Worm (Caenorhabditis elegans) whole organism, young adult: ENCODE results near the gene fem-3.
A peak's percentile ranks its signal among the peaks of the same experiment; 100 is the strongest.

Experiments
- B0019.2 ChIP-seq: fragments of 200-800 bp; sonication (Bioruptor generic); conservative IDR thresholded peaks from 2 replicates; pipeline ENCODE4 v1.3.6; 2022; ENCODE audit warnings: missing genetic modification reagents, missing genetic modification characterization, missing compliant biosample characterization
- B0035.1 ChIP-seq: sonication (generic microtip); optimal IDR thresholded peaks from 2 replicates; lab custom pipeline; 2016; ENCODE audit warnings: missing genetic modification characterization, mild to moderate bottlenecking, missing compliant biosample characterization, missing genotype, missing genetic modification reagents
- B0336.3 ChIP-seq: fragments of 200-800 bp; sonication (Bioruptor generic); IDR thresholded peaks from 2 replicates; pipeline ENCODE4 v1.3.6; 2022; ENCODE audit warnings: missing genetic modification characterization, missing compliant biosample characterization
- D2030.7 ChIP-seq: fragments of 200-800 bp; sonication (Bioruptor generic); IDR thresholded peaks from 2 replicates; pipeline ENCODE4 v1.3.6; 2022; ENCODE audit warnings: missing genetic modification reagents, missing genetic modification characterization, missing compliant biosample characterization
- F23B12.7 ChIP-seq: sonication (generic microtip); optimal IDR thresholded peaks from 2 replicates; lab custom pipeline; 2017; ENCODE audit warnings: missing genetic modification characterization, mild to moderate bottlenecking, missing compliant biosample characterization, antibody characterized with exemption, moderate library complexity; ENCODE audit not compliant: insufficient read depth
- F33H1.4 ChIP-seq: fragments of 200-800 bp; sonication (Bioruptor generic); IDR thresholded peaks from 2 replicates; pipeline ENCODE4 v1.3.6; 2022; ENCODE audit warnings: missing genetic modification reagents, missing genetic modification characterization, missing compliant biosample characterization
- F55B11.4 ChIP-seq: sonication (generic microtip); optimal IDR thresholded peaks from 2 replicates; lab custom pipeline; 2016; ENCODE audit warnings: missing compliant biosample characterization, missing genetic modification characterization, borderline replicate concordance; ENCODE audit not compliant: insufficient read depth
- F57C9.4 ChIP-seq: sonication (generic microtip); optimal IDR thresholded peaks from 2 replicates; lab custom pipeline; 2017; ENCODE audit warnings: mild to moderate bottlenecking, missing genetic modification characterization, missing compliant biosample characterization
- Y53F4B.3 ChIP-seq: fragments of 200-800 bp; sonication (Bioruptor generic); IDR thresholded peaks from 2 replicates; pipeline ENCODE4 v1.3.6; 2022; ENCODE audit warnings: missing genetic modification reagents, missing genetic modification characterization, missing compliant biosample characterization
- Y79H2A.3 ChIP-seq: fragments of 200-800 bp; sonication (Bioruptor generic); conservative IDR thresholded peaks from 2 replicates; pipeline ENCODE4 v1.3.6; 2022; ENCODE audit warnings: missing genetic modification reagents, missing genetic modification characterization, missing compliant biosample characterization
- athp-1 ChIP-seq: sonication (generic microtip); optimal IDR thresholded peaks from 2 replicates; lab custom pipeline; 2017; ENCODE audit warnings: mild to moderate bottlenecking, missing genetic modification characterization, missing compliant biosample characterization
- attf-5 ChIP-seq: fragments of 200-800 bp; sonication (Bioruptor generic); optimal IDR thresholded peaks from 2 replicates; lab custom pipeline; 2018; ENCODE audit warnings: mild to moderate bottlenecking, missing genetic modification characterization, missing compliant biosample characterization
- attf-6 ChIP-seq: fragments of 200-800 bp; sonication (Bioruptor generic); IDR thresholded peaks from 2 replicates; pipeline ENCODE4 v1.3.6; 2022; ENCODE audit warnings: missing genetic modification reagents, missing genetic modification characterization, missing compliant biosample characterization
- cebp-1 ChIP-seq, 2 experiments: fragments of 200-800 bp in 1 of 2; sonication (Bioruptor generic) in 1 of 2; sonication (generic microtip) in 1 of 2; IDR thresholded peaks in 1 of 2; optimal IDR thresholded peaks in 1 of 2; 2 replicates each; pipeline versions ENCODE4 v1.3.6 to Lab custom; 2017 to 2022; ENCODE audit warnings: missing compliant biosample characterization in 2 of 2, missing genetic modification characterization in 2 of 2, mild to moderate bottlenecking in 1 of 2, missing genetic modification reagents in 1 of 2, moderate library complexity in 1 of 2
- cebp-2 ChIP-seq: fragments of 200-800 bp; sonication (Bioruptor generic); IDR thresholded peaks from 2 replicates; pipeline ENCODE4 v1.3.6; 2022; ENCODE audit warnings: missing genetic modification characterization, missing compliant biosample characterization
- ceh-58 ChIP-seq: fragments of 200-800 bp; sonication (Bioruptor generic); IDR thresholded peaks from 2 replicates; pipeline ENCODE4 v1.3.6; 2022; ENCODE audit warnings: missing genetic modification characterization, missing compliant biosample characterization
- dox-1 ChIP-seq: fragments of 200-800 bp; sonication (Bioruptor generic); IDR thresholded peaks from 2 replicates; pipeline ENCODE4 v1.3.6; 2022; ENCODE audit warnings: missing genetic modification reagents, missing genetic modification characterization, missing compliant biosample characterization
- efl-1 ChIP-seq: fragments of 150-350 bp; optimal IDR thresholded peaks from 2 replicates; lab custom pipeline; 2014; ENCODE audit warnings: missing biosample characterization, missing genetic modification reagents, missing genetic modification characterization
- egl-44 ChIP-seq: fragments of 200-800 bp; sonication (Bioruptor generic); IDR thresholded peaks from 2 replicates; pipeline ENCODE4 v1.3.6; 2022; ENCODE audit warnings: missing genetic modification reagents, missing genetic modification characterization, missing compliant biosample characterization
- fkh-3 ChIP-seq: sonication (generic microtip); optimal IDR thresholded peaks from 2 replicates; lab custom pipeline; 2016; ENCODE audit warnings: mild to moderate bottlenecking, missing genetic modification characterization, missing compliant biosample characterization
- him-1 ChIP-seq: sonication (generic microtip); optimal IDR thresholded peaks from 2 replicates; lab custom pipeline; 2016; ENCODE audit warnings: missing genotype, missing genetic modification reagents, missing genetic modification characterization, missing compliant biosample characterization
- hmg-1.2 ChIP-seq: fragments of 200-800 bp; sonication (Bioruptor generic); IDR thresholded peaks from 2 replicates; pipeline ENCODE4 v1.3.6; 2022; ENCODE audit warnings: missing genetic modification reagents, missing genetic modification characterization, missing compliant biosample characterization
- hmg-20 ChIP-seq: fragments of 200-800 bp; sonication (Bioruptor generic); IDR thresholded peaks from 2 replicates; pipeline ENCODE4 v1.3.6; 2022; ENCODE audit warnings: missing genetic modification reagents, missing genetic modification characterization, missing compliant biosample characterization
- lin-35 ChIP-seq, 3 experiments: fragments of 150-350 bp in 2 of 3; sonication (generic microtip) in 1 of 3; optimal IDR thresholded peaks; 2 replicates each; lab custom pipeline; 2014 to 2018; ENCODE audit warnings: missing biosample characterization in 3 of 3, missing genetic modification characterization in 3 of 3, missing genetic modification reagents in 3 of 3
- madf-3 ChIP-seq: fragments of 200-800 bp; sonication (Bioruptor generic); IDR thresholded peaks from 2 replicates; pipeline ENCODE4 v1.3.6; 2022; ENCODE audit warnings: missing genetic modification reagents, missing genetic modification characterization, missing compliant biosample characterization
- madf-6 ChIP-seq: fragments of 200-800 bp; sonication (Bioruptor generic); IDR thresholded peaks from 2 replicates; pipeline ENCODE4 v1.3.6; 2022; ENCODE audit warnings: missing genetic modification reagents, missing genetic modification characterization, missing compliant biosample characterization
- mxl-1 ChIP-seq: sonication (generic microtip); optimal IDR thresholded peaks from 2 replicates; lab custom pipeline; 2016; ENCODE audit warnings: missing genetic modification characterization, missing compliant biosample characterization
- nhr-120 ChIP-seq: fragments of 200-800 bp; sonication (Bioruptor generic); IDR thresholded peaks from 2 replicates; pipeline ENCODE4 v1.3.6; 2022; ENCODE audit warnings: missing genetic modification characterization, missing compliant biosample characterization
- nhr-179 ChIP-seq: sonication (generic microtip); optimal IDR thresholded peaks from 2 replicates; lab custom pipeline; 2016; ENCODE audit warnings: mild to moderate bottlenecking, missing genetic modification characterization, missing compliant biosample characterization
- rcor-1 ChIP-seq: fragments of 200-800 bp; sonication (Bioruptor generic); IDR thresholded peaks from 2 replicates; pipeline ENCODE4 v1.3.6; 2022; ENCODE audit warnings: missing genetic modification reagents, missing genetic modification characterization, missing compliant biosample characterization
- rpc-1 ChIP-seq, 2 experiments: fragments of 150-350 bp in 1 of 2; sonication (generic microtip) in 1 of 2; optimal IDR thresholded peaks; 2 replicates each; lab custom pipeline; 2014 to 2018; ENCODE audit warnings: missing biosample characterization in 1 of 2, missing genetic modification characterization in 1 of 2, missing genetic modification reagents in 1 of 2, missing genotype in 1 of 2
- snpc-3.4 ChIP-seq: sonication (generic microtip); optimal IDR thresholded peaks from 2 replicates; lab custom pipeline; 2017; ENCODE audit warnings: missing genetic modification characterization, mild to moderate bottlenecking, missing compliant biosample characterization, antibody characterized with exemption, moderate library complexity, missing genotype, missing genetic modification reagents
- somi-1 ChIP-seq: fragments of 200-800 bp; sonication (Bioruptor generic); optimal IDR thresholded peaks from 2 replicates; lab custom pipeline; 2018; ENCODE audit warnings: mild to moderate bottlenecking, missing genetic modification characterization, missing compliant biosample characterization
- sptf-2 ChIP-seq: fragments of 200-800 bp; sonication (Bioruptor generic); optimal IDR thresholded peaks from 2 replicates; lab custom pipeline; 2018; ENCODE audit warnings: mild to moderate bottlenecking, missing genetic modification characterization, missing compliant biosample characterization
- unc-130 ChIP-seq: sonication (generic microtip); optimal IDR thresholded peaks from 2 replicates; lab custom pipeline; 2016; ENCODE audit warnings: missing genetic modification reagents, missing genetic modification characterization, missing compliant biosample characterization
- xnd-1 ChIP-seq: sonication (generic microtip); optimal IDR thresholded peaks from 2 replicates; lab custom pipeline; 2016; ENCODE audit warnings: missing genotype, missing genetic modification reagents, missing genetic modification characterization, missing compliant biosample characterization
- zim-3 ChIP-seq: sonication (generic microtip); optimal IDR thresholded peaks from 2 replicates; lab custom pipeline; 2017; ENCODE audit warnings: mild to moderate bottlenecking, missing genetic modification characterization, moderate library complexity, missing compliant biosample characterization
- ztf-18 ChIP-seq: sonication (generic microtip); optimal IDR thresholded peaks from 2 replicates; lab custom pipeline; 2016; ENCODE audit warnings: missing genotype, mild to moderate bottlenecking, missing genetic modification characterization, missing compliant biosample characterization
- ztf-22 ChIP-seq: fragments of 200-800 bp; sonication (Bioruptor generic); optimal IDR thresholded peaks from 2 replicates; lab custom pipeline; 2018; ENCODE audit warnings: mild to moderate bottlenecking, missing genetic modification characterization, moderate library complexity, missing compliant biosample characterization

fem-3 gene

DNA sequence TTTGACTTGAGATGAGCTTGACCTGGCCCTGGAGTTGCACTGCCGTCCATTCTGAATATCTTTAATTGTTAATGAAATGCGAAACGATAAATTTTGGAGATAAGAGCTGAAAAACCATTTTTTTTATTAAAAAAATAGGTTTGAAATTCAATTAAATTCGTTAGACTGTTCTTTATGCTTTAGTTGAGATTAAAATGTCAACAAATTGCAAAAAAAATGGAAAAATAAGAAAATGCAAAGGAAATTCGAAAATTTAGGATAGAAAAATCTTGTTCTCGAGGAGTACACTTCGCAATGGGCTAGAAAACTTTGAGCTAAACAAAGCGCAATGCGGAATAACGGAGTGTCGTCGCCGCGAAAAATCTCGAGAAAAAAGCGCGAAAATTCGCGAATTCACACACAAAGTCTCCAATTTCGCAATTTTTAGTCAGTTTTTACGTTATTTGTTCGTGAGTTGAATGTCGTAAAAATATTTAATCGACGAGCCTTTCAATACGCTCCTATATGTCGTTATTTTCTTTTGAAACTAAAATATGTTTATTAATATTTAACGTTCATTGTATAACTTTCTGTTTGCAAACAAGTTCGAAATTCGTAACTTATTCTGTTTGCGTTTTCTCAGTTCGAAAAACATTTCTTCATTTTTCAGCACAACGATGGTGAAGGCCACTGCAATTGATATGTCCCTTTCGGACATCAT is 42.2 kb downstream of the fem-3 start, which contains the start of the genes rpb-12 and aly-2 (continued):
- no peak for TF ChIP-seq athp-1 (tag; lab: Kevin White, UChicago)
- TF ChIP-seq madf-6 (GFP tag; lab: Robert Waterston, UW), result peak; percentile 97
- no peak for TF ChIP-seq egl-44 (GFP tag; lab: Robert Waterston, UW)
- TF ChIP-seq efl-1 (GFP tag; lab: Kevin White, UChicago), result peak; percentile 95
- peak; percentile 82 for TF ChIP-seq rcor-1 (GFP tag; lab: Robert Waterston, UW)
- no peak for TF ChIP-seq rpc-1 (optimal IDR thresholded peaks at IDR 0.05; lab: Kevin White, UChicago)
- TF ChIP-seq rpc-1 (tag; optimal IDR thresholded peaks at IDR 0.05; lab: Kevin White, UChicago), result no peak
- peak; percentile 82 for TF ChIP-seq cebp-1 (GFP tag; IDR thresholded peaks at IDR 0.05; lab: Robert Waterston, UW)
- peak; percentile 93 for TF ChIP-seq cebp-1 (tag; optimal IDR thresholded peaks at IDR 0.05; lab: Kevin White, UChicago)
- TF ChIP-seq B0035.1, result no peak
- TF ChIP-seq somi-1 (GFP tag; lab: Kevin White, UChicago), result no peak
- TF ChIP-seq attf-5, result peak; percentile 54
- peak; percentile 78 for TF ChIP-seq B0019.2 (GFP tag; lab: Robert Waterston, UW)
- no peak for TF ChIP-seq hmg-20
- peak; percentile 91 for TF ChIP-seq D2030.7 (GFP tag; lab: Robert Waterston, UW)
- no peak for TF ChIP-seq ceh-58
- no peak for TF ChIP-seq nhr-120 (GFP tag; lab: Robert Waterston, UW)
- TF ChIP-seq F33H1.4 (GFP tag; lab: Robert Waterston, UW), result peak; percentile 78
- TF ChIP-seq F57C9.4 (tag; lab: Kevin White, UChicago), result no peak
- 0 out of 2 replicates have a peak, but pooled peaks have one; percentile 23 for TF ChIP-seq Y79H2A.3 (GFP tag; lab: Robert Waterston, UW)
- peak in 1 of 3 experiments; percentile 66 for TF ChIP-seq lin-35 (GFP tag; optimal IDR thresholded peaks at IDR 0.05; lab: Kevin White, UChicago)
- TF ChIP-seq hmg-1.2 (GFP tag; lab: Robert Waterston, UW), result peak; percentile 59
- TF ChIP-seq mxl-1 (tag; lab: Kevin White, UChicago), result no peak
- no peak for TF ChIP-seq cebp-2 (GFP tag; lab: Robert Waterston, UW)
- TF ChIP-seq sptf-2, result no peak
- no peak for TF ChIP-seq ztf-18 (tag; lab: Kevin White, UChicago)
- TF ChIP-seq ztf-22 (GFP tag; lab: Kevin White, UChicago), result no peak
- TF ChIP-seq F23B12.7, result peak; percentile 64
- peak; percentile 91 for TF ChIP-seq snpc-3.4
- TF ChIP-seq zim-3 (tag; lab: Kevin White, UChicago), result no peak
- TF ChIP-seq Y53F4B.3 (GFP tag; lab: Robert Waterston, UW), result no peak
- TF ChIP-seq attf-6, result peak; percentile 83
- TF ChIP-seq xnd-1, result peak; percentile 88
- TF ChIP-seq madf-3 (GFP tag; lab: Robert Waterston, UW), result 0 out of 2 replicates have a peak, but pooled peaks have one; percentile 24
- peak; percentile 65 for TF ChIP-seq unc-130 (GFP tag; lab: Kevin White, UChicago)
- no peak for TF ChIP-seq F55B11.4 (tag; lab: Kevin White, UChicago)
- peak; percentile 75 for TF ChIP-seq him-1

DNA sequence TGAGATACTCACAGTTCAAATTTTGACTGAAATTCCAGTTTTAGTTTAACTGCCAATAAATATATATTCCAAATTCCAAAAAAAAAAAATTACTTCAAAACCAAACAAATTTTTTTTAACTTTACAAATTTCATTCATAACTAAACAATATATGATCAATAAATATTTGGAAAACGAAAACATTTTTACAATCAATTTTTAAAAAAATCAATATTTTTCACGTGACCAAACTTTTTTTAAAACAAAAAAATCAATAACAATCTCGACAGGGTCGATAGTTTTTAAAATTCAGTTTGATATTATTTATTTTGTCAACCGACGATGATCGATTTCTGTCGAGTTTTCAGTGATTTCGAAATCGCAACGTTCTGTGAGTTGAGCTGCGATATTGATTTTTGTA is 45.4 kb downstream of the fem-3 start, which contains the start of gene F23B2.7:
F23B2.7 (plus strand) TSS at position 301 of the 400 bp plus-strand sequence.
- no peak for TF ChIP-seq nhr-179 (tag; lab: Kevin White, UChicago)
- no peak for TF ChIP-seq B0336.3 (GFP tag; lab: Robert Waterston, UW)
- no peak for TF ChIP-seq dox-1
- no peak for TF ChIP-seq fkh-3 (tag; lab: Kevin White, UChicago)
- TF ChIP-seq, all 124 proteins: peak for 0
